Worm (Caenorhabditis elegans) whole organism, late embryonic: Measurements from ENCODE around the gene acy-2.

Source experiments
- C08G9.2 ChIP-seq: sonication (generic microtip); optimal IDR thresholded peaks from 2 replicates; lab custom pipeline; 2016; ENCODE audit warnings: mild to moderate bottlenecking, missing genetic modification characterization, moderate library complexity, missing compliant biosample characterization
- F13H6.1 ChIP-seq: sonication (generic microtip); optimal IDR thresholded peaks from 2 replicates; lab custom pipeline; 2016; ENCODE audit warnings: missing genetic modification characterization, missing compliant biosample characterization
- K02D7.2 ChIP-seq: sonication (generic microtip); optimal IDR thresholded peaks from 2 replicates; lab custom pipeline; 2017; ENCODE audit warnings: mild to moderate bottlenecking, missing genetic modification characterization, missing compliant biosample characterization
- Y22D7AL.16 ChIP-seq: sonication (generic microtip); optimal IDR thresholded peaks from 2 replicates; lab custom pipeline; 2016; ENCODE audit warnings: missing genetic modification characterization, missing compliant biosample characterization
- ceh-18 ChIP-seq: sonication (generic microtip); optimal IDR thresholded peaks from 2 replicates; lab custom pipeline; 2016; ENCODE audit warnings: missing genetic modification characterization, missing compliant biosample characterization
- ceh-31 ChIP-seq: sonication (generic microtip); optimal IDR thresholded peaks from 2 replicates; lab custom pipeline; 2016; ENCODE audit warnings: missing genetic modification characterization, missing compliant biosample characterization
- ceh-34 ChIP-seq: sonication (generic microtip); optimal IDR thresholded peaks from 2 replicates; lab custom pipeline; 2016; ENCODE audit warnings: mild to moderate bottlenecking, missing genetic modification characterization, missing compliant biosample characterization
- ceh-45 ChIP-seq: fragments of 200-800 bp; sonication (Bioruptor generic); IDR thresholded peaks from 2 replicates; pipeline ENCODE4 v1.3.6; 2022; ENCODE audit warnings: missing genetic modification reagents, missing genetic modification characterization, missing compliant biosample characterization
- ceh-9 ChIP-seq: sonication (generic microtip); optimal IDR thresholded peaks from 2 replicates; lab custom pipeline; 2016; ENCODE audit warnings: mild to moderate bottlenecking, missing genetic modification characterization, inconsistent platforms, missing compliant biosample characterization
- eyg-1 ChIP-seq: sonication (generic microtip); optimal IDR thresholded peaks from 2 replicates; lab custom pipeline; 2016; ENCODE audit warnings: missing genotype, missing genetic modification characterization, missing compliant biosample characterization
- hlh-15 ChIP-seq: sonication (generic microtip); optimal IDR thresholded peaks from 2 replicates; lab custom pipeline; 2016; ENCODE audit warnings: missing genetic modification characterization, missing compliant biosample characterization
- madf-2 ChIP-seq: sonication (generic microtip); optimal IDR thresholded peaks from 2 replicates; lab custom pipeline; 2017; ENCODE audit warnings: missing genetic modification characterization, missing compliant biosample characterization
- nfya-1 ChIP-seq: sonication (generic microtip); optimal IDR thresholded peaks from 2 replicates; lab custom pipeline; 2017; ENCODE audit warnings: missing genetic modification characterization, mild to moderate bottlenecking, missing compliant biosample characterization, antibody characterized with exemption, moderate library complexity
- nhr-232 ChIP-seq: sonication (generic microtip); optimal IDR thresholded peaks from 2 replicates; lab custom pipeline; 2016; ENCODE audit warnings: missing genetic modification characterization, missing compliant biosample characterization
- odd-2 ChIP-seq: sonication (generic microtip); optimal IDR thresholded peaks from 2 replicates; lab custom pipeline; 2017; ENCODE audit warnings: antibody characterized with exemption, mild to moderate bottlenecking, missing genetic modification characterization, missing compliant biosample characterization
- rnt-1 ChIP-seq: sonication (generic microtip); optimal IDR thresholded peaks from 2 replicates; lab custom pipeline; 2016; ENCODE audit warnings: missing genetic modification characterization, missing compliant biosample characterization
- syd-9 ChIP-seq: sonication (generic microtip); optimal IDR thresholded peaks from 2 replicates; lab custom pipeline; 2016; ENCODE audit warnings: mild to moderate bottlenecking, missing genetic modification characterization, moderate library complexity, missing compliant biosample characterization
- tbx-2 ChIP-seq: sonication (generic microtip); optimal IDR thresholded peaks from 2 replicates; lab custom pipeline; 2016; ENCODE audit warnings: missing genetic modification characterization, missing compliant biosample characterization
- unc-42 ChIP-seq: sonication (generic microtip); optimal IDR thresholded peaks from 2 replicates; lab custom pipeline; 2016; ENCODE audit warnings: missing genotype, missing genetic modification characterization, missing compliant biosample characterization
- unc-55 ChIP-seq: sonication (generic microtip); optimal IDR thresholded peaks from 2 replicates; lab custom pipeline; 2017; ENCODE audit warnings: missing biosample characterization, missing genetic modification reagents, missing genetic modification characterization

The acy-2 gene

DNA sequence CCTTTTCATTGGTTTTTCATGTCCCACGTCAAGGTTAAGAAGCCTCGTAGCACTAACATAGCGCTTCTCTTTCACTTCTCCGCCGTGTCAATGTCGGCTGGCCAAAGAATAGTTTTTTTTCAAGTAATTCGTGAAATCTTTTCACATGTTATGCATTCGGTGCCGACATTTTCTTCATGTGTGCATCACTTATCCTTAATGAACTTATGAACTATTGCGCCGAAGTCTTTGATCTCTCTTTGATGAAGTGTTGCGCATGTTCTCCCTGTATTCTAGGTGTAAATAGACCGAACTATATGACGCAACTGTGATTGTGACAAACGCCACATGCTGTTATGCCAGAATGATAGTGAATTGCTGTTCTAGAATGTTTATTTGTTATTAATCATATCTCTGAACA, 46.3 kb downstream of the acy-2 start:
- TF ChIP-seq C08G9.2 (tag; lab: Kevin White, UChicago) (no peak), unc-55 (GFP tag; lab: Kevin White, UChicago) (no peak), ceh-9 (tag; lab: Kevin White, UChicago) (no peak), ceh-31 (tag; lab: Kevin White, UChicago) (no peak), F13H6.1 (tag; lab: Kevin White, UChicago) (no peak), odd-2 (tag; lab: Kevin White, UChicago) (no peak), K02D7.2 (tag; lab: Kevin White, UChicago) (no peak), ceh-45 (no peak), eyg-1 (no peak), nhr-232 (no peak)

DNA sequence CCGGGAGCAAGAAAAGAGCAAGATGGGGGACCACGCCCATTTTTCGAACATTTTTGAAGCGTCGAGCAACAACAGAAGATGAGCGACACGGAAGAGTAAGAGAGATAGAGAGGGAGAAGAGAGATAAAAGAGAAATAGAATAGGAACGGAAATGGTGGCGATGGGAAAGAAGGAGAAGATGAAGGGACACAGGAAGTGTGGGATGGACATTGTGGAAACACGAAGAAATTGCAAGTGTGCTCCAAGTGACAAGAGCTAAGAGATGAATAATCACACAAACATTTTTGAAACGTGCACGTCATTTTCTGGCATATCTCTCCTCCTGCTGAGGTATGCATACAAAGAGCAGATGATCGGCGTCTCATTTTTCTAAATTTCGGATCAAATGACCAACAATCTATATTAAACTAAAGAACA, 54.7 kb downstream of the acy-2 start:
- TF ChIP-seq ceh-18, result peak; percentile 78
- no peak for TF ChIP-seq hlh-15
- TF ChIP-seq unc-55 (GFP tag; lab: Kevin White, UChicago), result peak; percentile 68
- TF ChIP-seq nhr-232, result no peak
- peak; percentile 36 for TF ChIP-seq syd-9
- TF ChIP-seq tbx-2, result peak; percentile 22
- TF ChIP-seq F13H6.1 (tag; lab: Kevin White, UChicago), result no peak
- TF ChIP-seq ceh-34, result peak; percentile 70
- TF ChIP-seq ceh-31 (tag; lab: Kevin White, UChicago), result peak; percentile 30
- TF ChIP-seq rnt-1 (tag; lab: Kevin White, UChicago), result peak; percentile 68
- no peak for TF ChIP-seq odd-2 (tag; lab: Kevin White, UChicago)
- TF ChIP-seq unc-42, result peak; percentile 24
- no peak for TF ChIP-seq Y22D7AL.16 (tag; lab: Kevin White, UChicago)
- TF ChIP-seq nfya-1 (tag; lab: Kevin White, UChicago), result peak; percentile 10
- peak; percentile 32 for TF ChIP-seq C08G9.2 (tag; lab: Kevin White, UChicago)
- TF ChIP-seq madf-2, result no peak
- TF ChIP-seq, all 69 proteins: peak for 10
